Worm (Caenorhabditis elegans): ENCODE results near the gene ZC449.7.

ce11 chrX:5015775-5016174 is 1.9 kb downstream of the ZC449.7 start, which contains the start of gene ZC449.8:
- no peak for TF ChIP-seq Y95B8A.8 (GFP tag; IDR thresholded peaks at IDR 0.05)
- TF ChIP-seq attf-5 (GFP tag; optimal IDR thresholded peaks at IDR 0.05) = no peak
- no peak for TF ChIP-seq nhr-90 (tag; optimal IDR thresholded peaks at IDR 0.05)
- TF ChIP-seq let-607 (tag; optimal IDR thresholded peaks at IDR 0.05) = no peak
- TF ChIP-seq zfh-2 (GFP tag; conservative IDR thresholded peaks at IDR 0.05) = no peak
